Worm (Caenorhabditis elegans) whole organism, mixed stage, embryonic: Measurements from ENCODE around the gene tbc-6.

Experiments used
- bed-3 ChIP-seq: fragments of 200-800 bp; sonication (Bioruptor generic); optimal IDR thresholded peaks from 3 replicates; lab custom pipeline; 2018; ENCODE audit warnings: mild to moderate bottlenecking, missing genetic modification characterization, moderate library complexity, missing compliant biosample characterization
- ces-1 ChIP-seq: fragments of 150-350 bp; optimal IDR thresholded peaks from 2 replicates; lab custom pipeline; 2014; ENCODE audit warnings: missing biosample characterization, missing genetic modification reagents, missing genetic modification characterization
- elt-3 ChIP-seq: fragments of 150-350 bp; optimal IDR thresholded peaks from 2 replicates; lab custom pipeline; 2014; ENCODE audit warnings: missing biosample characterization, missing genetic modification characterization
- ham-2 ChIP-seq: fragments of 200-800 bp; sonication (Bioruptor generic); optimal IDR thresholded peaks from 2 replicates; lab custom pipeline; 2018; ENCODE audit warnings: mild to moderate bottlenecking, missing genetic modification characterization, missing compliant biosample characterization
- mab-5 ChIP-seq: fragments of 150-350 bp; optimal IDR thresholded peaks from 2 replicates; lab custom pipeline; 2014; ENCODE audit warnings: missing biosample characterization, missing genetic modification characterization
- mls-2 ChIP-seq: sonication (generic microtip); optimal IDR thresholded peaks from 2 replicates; lab custom pipeline; 2016; ENCODE audit warnings: mild to moderate bottlenecking, missing genetic modification characterization, moderate library complexity, missing compliant biosample characterization
- nhr-12 ChIP-seq: fragments of 150-350 bp; optimal IDR thresholded peaks from 2 replicates; lab custom pipeline; 2014; ENCODE audit warnings: missing biosample characterization, missing genetic modification characterization
- nhr-28 ChIP-seq: fragments of 150-350 bp; optimal IDR thresholded peaks from 2 replicates; lab custom pipeline; 2014; ENCODE audit warnings: missing biosample characterization, missing genetic modification characterization
- pha-4 ChIP-seq: fragments of 150-350 bp; optimal IDR thresholded peaks from 2 replicates; lab custom pipeline; 2018; ENCODE audit warnings: missing biosample characterization, missing genetic modification reagents, missing genetic modification characterization
- tbx-8 ChIP-seq: fragments of 200-800 bp; sonication (Bioruptor generic); optimal IDR thresholded peaks from 2 replicates; lab custom pipeline; 2018; ENCODE audit warnings: mild to moderate bottlenecking, missing genetic modification characterization, moderate library complexity, missing compliant biosample characterization
- unc-62 ChIP-seq: fragments of 150-350 bp; optimal IDR thresholded peaks from 2 replicates; lab custom pipeline; 2014; ENCODE audit warnings: missing biosample characterization, missing genetic modification reagents, missing genetic modification characterization

- TF ChIP-seq unc-62 (GFP tag; lab: Kevin White, UChicago): no peak
- TF ChIP-seq elt-3 (tag; lab: Kevin White, UChicago): no peak
- no peak for TF ChIP-seq ces-1
- no peak for TF ChIP-seq tbx-8 (GFP tag; lab: Kevin White, UChicago)
- TF ChIP-seq pha-4 (tag; lab: Kevin White, UChicago): no peak
- TF ChIP-seq mls-2: peak; percentile 29
- no peak for TF ChIP-seq nhr-12 (tag; lab: Kevin White, UChicago)
- TF ChIP-seq ham-2: peak; percentile 72
- no peak for TF ChIP-seq bed-3 (GFP tag; lab: Kevin White, UChicago)
- TF ChIP-seq nhr-28: no peak
- no peak for TF ChIP-seq mab-5 (tag; lab: Kevin White, UChicago)
Observed at ce11 chrII:6830923-6831322, 17.0 kb upstream of the tbc-6 start.
